Worm (Caenorhabditis elegans): Measurements from ENCODE around the gene ecps-1.

DNA sequence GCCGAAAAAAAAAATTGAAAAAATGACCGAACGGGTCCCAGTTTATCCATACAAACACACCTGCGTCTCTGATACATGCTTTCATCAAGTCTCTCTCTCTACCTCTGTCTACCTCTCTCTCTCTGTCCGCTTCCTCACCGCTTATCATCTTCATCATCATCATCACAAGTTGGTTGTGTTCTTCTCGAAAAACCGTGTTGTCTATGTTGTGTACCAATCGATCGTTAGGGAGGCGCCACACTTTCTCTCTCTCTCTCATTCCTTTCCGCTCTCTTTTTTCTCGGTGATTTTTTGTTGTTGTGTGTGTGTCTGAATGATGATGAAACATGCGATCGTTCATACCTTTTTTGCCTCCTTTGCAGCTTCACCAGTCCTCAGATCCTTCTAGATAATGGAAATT, 3.3 kb upstream of the ecps-1 start:
- TF ChIP-seq flt-1 (GFP tag; IDR thresholded peaks at IDR 0.05): no peak
- TF ChIP-seq ztf-29 (GFP tag; IDR thresholded peaks at IDR 0.05): no peak
- no peak for TF ChIP-seq T22C8.4 (GFP tag; IDR thresholded peaks at IDR 0.05)
